Worm (Caenorhabditis elegans): ENCODE data around the gene ocr-4.

DNA sequence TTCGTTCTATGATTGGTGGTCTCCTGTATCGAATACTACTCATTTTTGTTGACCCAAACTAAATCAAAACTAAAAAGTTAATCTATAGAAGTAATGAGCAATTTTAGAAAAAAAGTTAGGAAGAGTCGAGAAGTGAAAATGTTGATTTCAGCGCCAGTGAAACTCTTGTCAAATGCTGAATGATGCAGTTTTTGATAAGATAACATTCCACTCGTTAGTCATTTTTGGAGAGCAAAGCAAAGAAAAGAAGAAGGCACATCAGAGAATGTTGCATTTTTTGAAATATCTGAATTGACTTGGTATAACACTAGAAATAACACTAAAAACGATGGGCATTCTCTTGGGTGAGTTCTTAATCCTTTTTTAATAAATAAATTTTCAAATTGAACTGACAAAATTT is 3.7 kb downstream of the ocr-4 start, which contains the start of gene sqst-2:
- TF ChIP-seq ama-1 (optimal IDR thresholded peaks at IDR 0.05) (no peak), pag-3 (tag; optimal IDR thresholded peaks at IDR 0.05; ENCODE audit: borderline replicate concordance, insufficient read depth) (no peak), nhr-85 (tag) (no peak), egl-27 (tag; optimal IDR thresholded peaks at IDR 0.05) (no peak), lsy-2 (tag; optimal IDR thresholded peaks at IDR 0.05) (no peak), ces-1 (GFP tag; optimal IDR thresholded peaks at IDR 0.05) (no peak), ceh-82 (tag; optimal IDR thresholded peaks at IDR 0.05) (no peak), nhr-76 (tag; optimal IDR thresholded peaks at IDR 0.05) (no peak), unc-98 (GFP tag; IDR thresholded peaks at IDR 0.05) (no peak), jun-1 (tag; optimal IDR thresholded peaks at IDR 0.05) (no peak), lin-14 (GFP tag; optimal IDR thresholded peaks at IDR 0.05) (no peak), blmp-1 (tag; optimal IDR thresholded peaks at IDR 0.05) (no peak), mdl-1 (tag; optimal IDR thresholded peaks at IDR 0.05) (no peak)
